Fruit fly (Drosophila melanogaster): ENCODE results near the gene CG13856.

CG13856 gene

DNA sequence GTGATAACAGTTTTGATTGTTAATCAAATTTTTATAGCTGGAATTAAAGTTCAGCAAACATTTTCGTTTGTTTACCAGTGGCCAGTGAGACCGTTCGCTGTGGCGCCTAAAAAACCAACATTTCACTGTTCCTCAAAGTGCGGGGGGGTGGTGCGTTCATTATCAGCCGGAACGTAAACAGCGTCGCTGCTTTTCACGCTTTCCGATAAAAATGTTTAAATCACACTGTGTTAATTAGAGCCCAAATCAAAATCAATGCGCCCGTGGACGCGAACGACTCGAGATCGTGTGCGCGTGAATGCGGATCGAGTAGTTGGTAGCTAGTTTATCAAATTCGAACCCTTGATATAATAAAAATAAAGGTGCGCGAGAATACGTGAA is 45.4 kb downstream of the CG13856 start, which contains the start of gene CG34376 (continued):
- TF ChIP-seq kni (GFP tag; optimal IDR thresholded peaks at IDR 0.05) = peak; percentile 46
- no peak for TF ChIP-seq shn (GFP tag; optimal IDR thresholded peaks at IDR 0.05)
- no peak for TF ChIP-seq Oaz (GFP tag; IDR thresholded peaks at IDR 0.05)
- TF ChIP-seq lilli (GFP tag; optimal IDR thresholded peaks at IDR 0.05) = no peak
- no peak for TF ChIP-seq CG12769 (tag; optimal IDR thresholded peaks at IDR 0.05)
- no peak for TF ChIP-seq peb (GFP tag; IDR thresholded peaks at IDR 0.05)
- TF ChIP-seq wor (GFP tag; IDR thresholded peaks at IDR 0.05) = no peak
- no peak for TF ChIP-seq CG3163 (GFP tag; optimal IDR thresholded peaks at IDR 0.05)
- TF ChIP-seq chif (GFP tag; optimal IDR thresholded peaks at IDR 0.05) = no peak
- TF ChIP-seq Side (GFP tag; optimal IDR thresholded peaks at IDR 0.05) = no peak
- TF ChIP-seq Sox100B (GFP tag; optimal IDR thresholded peaks at IDR 0.05) = no peak
- TF ChIP-seq her (GFP tag; optimal IDR thresholded peaks at IDR 0.05) = peak; percentile 21
- TF ChIP-seq CG7556 (GFP tag; optimal IDR thresholded peaks at IDR 0.05) = no peak
- TF ChIP-seq rib (GFP tag; IDR thresholded peaks at IDR 0.05) = no peak
- TF ChIP-seq CG11398 (GFP tag; optimal IDR thresholded peaks at IDR 0.05) = no peak
- no peak for TF ChIP-seq CG4282 (GFP tag; optimal IDR thresholded peaks at IDR 0.05)
- peak; percentile 18; the same call in 1 of the 2 replicates for TF ChIP-seq bbx (GFP tag; IDR thresholded peaks at IDR 0.05; ENCODE audit: partially characterized antibody)
- TF ChIP-seq sqz (GFP tag; optimal IDR thresholded peaks at IDR 0.05) = peak; percentile 42
- TF ChIP-seq CG13624 (GFP tag; optimal IDR thresholded peaks at IDR 0.05) = no peak
- TF ChIP-seq z (GFP tag; IDR thresholded peaks at IDR 0.05) = 0 out of 3 replicates have a peak, but pooled peaks have one; percentile 9
- no peak for TF ChIP-seq CG3726 (GFP tag; IDR thresholded peaks at IDR 0.05)
- TF ChIP-seq Ets97D (GFP tag; optimal IDR thresholded peaks at IDR 0.05) = peak; percentile 68
- no peak for TF ChIP-seq CG6683 (GFP tag; optimal IDR thresholded peaks at IDR 0.05)
- TF ChIP-seq CG7839 (tag; optimal IDR thresholded peaks at IDR 0.05) = no peak
- TF ChIP-seq cato (GFP tag; optimal IDR thresholded peaks at IDR 0.05; ENCODE audit: borderline replicate concordance) = no peak
- TF ChIP-seq CG14050 (GFP tag; IDR thresholded peaks at IDR 0.05) = peak; percentile 59; the same call in 1 of the 3 replicates
- no peak for TF ChIP-seq Blimp-1 (GFP tag; optimal IDR thresholded peaks at IDR 0.05)
- no peak for TF ChIP-seq dmrt99B (tag; optimal IDR thresholded peaks at IDR 0.05)
- TF ChIP-seq inv (GFP tag; IDR thresholded peaks at IDR 0.05; ENCODE audit: partially characterized antibody) = no peak
- TF ChIP-seq Dfd (GFP tag; optimal IDR thresholded peaks at IDR 0.05) = no peak
- no peak for TF ChIP-seq sim (GFP tag; IDR thresholded peaks at IDR 0.05)
- TF ChIP-seq jing (GFP tag; optimal IDR thresholded peaks at IDR 0.05) = no peak
- TF ChIP-seq Meics (GFP tag; optimal IDR thresholded peaks at IDR 0.05) = peak; percentile 55
- TF ChIP-seq Gug (GFP tag; IDR thresholded peaks at IDR 0.05) = peak; percentile 18; the same call in 1 of the 4 replicates
- peak; percentile 62 for TF ChIP-seq CoRest (tag; optimal IDR thresholded peaks at IDR 0.05)
- TF ChIP-seq CG6791 (GFP tag; IDR thresholded peaks at IDR 0.05; ENCODE audit: partially characterized antibody) = peak; percentile 57; the same call in 2 of the 3 replicates
- TF ChIP-seq Atf-2 (GFP tag; optimal IDR thresholded peaks at IDR 0.05) = no peak
- TF ChIP-seq CG10267 (tag; optimal IDR thresholded peaks at IDR 0.05) = peak; percentile 66
- no peak for TF ChIP-seq Atf6 (GFP tag; IDR thresholded peaks at IDR 0.05)
- no peak for TF ChIP-seq CG10462 (GFP tag; optimal IDR thresholded peaks at IDR 0.05)
- TF ChIP-seq CG14441 (GFP tag; IDR thresholded peaks at IDR 0.05) = peak; percentile 69; the same call in 1 of the 2 replicates
- TF ChIP-seq Ada2b (GFP tag; IDR thresholded peaks at IDR 0.05) = peak; percentile 48
- no peak for TF ChIP-seq ab (GFP tag; optimal IDR thresholded peaks at IDR 0.05)
- TF ChIP-seq pum (GFP tag; optimal IDR thresholded peaks at IDR 0.05) = no peak
- TF ChIP-seq Opbp (GFP tag; IDR thresholded peaks at IDR 0.05; ENCODE audit: partially characterized antibody) = peak; percentile 67
- no peak for TF ChIP-seq pan (optimal IDR thresholded peaks at IDR 0.05)
- peak in 1 of 2 experiments; percentile 56 for TF ChIP-seq pan (GFP tag; optimal IDR thresholded peaks at IDR 0.05 in 1 of 2, IDR thresholded peaks at IDR 0.05 in 1 of 2)
- peak; percentile 33 for TF ChIP-seq Lhr (GFP tag; optimal IDR thresholded peaks at IDR 0.05)
- TF ChIP-seq CG8281 (tag; optimal IDR thresholded peaks at IDR 0.05) = no peak
- TF ChIP-seq ham (GFP tag; IDR thresholded peaks at IDR 0.05) = peak; percentile 61; the same call in 1 of the 2 replicates
- TF ChIP-seq grn (GFP tag; optimal IDR thresholded peaks at IDR 0.05) = peak; percentile 77
